Worm (Caenorhabditis elegans) whole organism, L3 larva: ENCODE data around the gene fbxa-96.

ENCODE experiments used
- ZK546.5 ChIP-seq: sonication (generic microtip); optimal IDR thresholded peaks from 2 replicates; lab custom pipeline; 2017; ENCODE audit warnings: missing biosample characterization, missing genetic modification characterization
- aly-2 ChIP-seq: fragments of 150-350 bp; optimal IDR thresholded peaks from 2 replicates; lab custom pipeline; 2014; ENCODE audit warnings: missing biosample characterization, missing genetic modification characterization
- lin-39 ChIP-seq: fragments of 150-350 bp; optimal IDR thresholded peaks from 2 replicates; lab custom pipeline; 2018; ENCODE audit warnings: missing biosample characterization, missing genetic modification reagents, missing genetic modification characterization
- nhr-12 ChIP-seq: fragments of 150-350 bp; optimal IDR thresholded peaks from 2 replicates; lab custom pipeline; 2014; ENCODE audit warnings: missing biosample characterization, missing genetic modification characterization
- nhr-28 ChIP-seq: fragments of 150-350 bp; optimal IDR thresholded peaks from 2 replicates; lab custom pipeline; 2014; ENCODE audit warnings: missing biosample characterization, missing genetic modification characterization
- nhr-67 ChIP-seq: fragments of 150-350 bp; optimal IDR thresholded peaks from 2 replicates; lab custom pipeline; 2014; ENCODE audit warnings: missing biosample characterization, missing genetic modification characterization
- pha-4 ChIP-seq: fragments of 150-350 bp; optimal IDR thresholded peaks from 2 replicates; lab custom pipeline; 2014; ENCODE audit warnings: missing biosample characterization, missing genetic modification reagents, missing genetic modification characterization
- pqm-1 ChIP-seq: fragments of 150-350 bp; optimal IDR thresholded peaks from 2 replicates; lab custom pipeline; 2017; ENCODE audit warnings: missing biosample characterization, missing genetic modification characterization, inconsistent platforms
- snpc-4 ChIP-seq: fragments of 150-350 bp; optimal IDR thresholded peaks from 2 replicates; lab custom pipeline; 2014; ENCODE audit warnings: missing biosample characterization, missing genetic modification characterization
- unc-39 ChIP-seq: sonication (generic microtip); optimal IDR thresholded peaks from 4 replicates; lab custom pipeline; 2017; ENCODE audit warnings: missing biosample characterization, missing genetic modification characterization
- zag-1 ChIP-seq: fragments of 150-350 bp; optimal IDR thresholded peaks from 2 replicates; lab custom pipeline; 2014; ENCODE audit warnings: missing biosample characterization, missing genetic modification characterization
- ztf-11 ChIP-seq: fragments of 150-350 bp; optimal IDR thresholded peaks from 2 replicates; lab custom pipeline; 2014; ENCODE audit warnings: missing biosample characterization, missing genetic modification characterization

DNA sequence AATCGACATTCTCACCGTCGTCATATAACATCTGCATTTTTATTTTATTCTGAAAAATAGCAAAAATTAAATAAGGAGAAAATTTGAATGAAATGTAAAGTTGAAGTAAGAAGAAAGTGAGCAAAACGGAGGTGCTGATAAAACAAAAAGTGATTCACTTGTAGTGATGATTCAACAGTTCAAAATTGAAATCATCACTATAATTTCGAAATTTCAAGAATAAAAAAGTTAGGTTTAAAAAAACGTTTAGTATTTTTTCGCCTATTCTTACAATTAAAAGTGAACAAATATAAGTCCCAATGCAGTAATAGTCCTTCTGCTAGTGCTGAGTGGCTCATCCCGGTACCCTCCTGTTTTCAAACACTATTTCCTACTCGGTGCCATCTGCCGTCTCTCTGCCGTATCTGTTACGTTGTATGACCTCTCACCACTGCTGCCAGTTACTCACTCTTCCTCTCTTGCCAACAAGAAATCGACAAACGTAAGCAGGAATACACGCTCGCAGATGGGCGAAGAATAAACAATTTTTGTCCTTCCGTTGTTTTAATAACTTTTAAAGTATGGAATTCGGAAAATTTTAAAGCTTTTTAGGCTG lies 40.3 kb upstream of the fbxa-96 start, which contains the start of gene dhhc-1:
- TF ChIP-seq nhr-12 (tag; lab: Kevin White, UChicago) (no peak), zag-1 (tag; lab: Kevin White, UChicago) (no peak), lin-39 (tag; lab: Kevin White, UChicago) (peak; percentile 51), nhr-67 (no peak), snpc-4 (peak; percentile 34), ztf-11 (tag; lab: Kevin White, UChicago) (no peak), pha-4 (tag; lab: Kevin White, UChicago) (peak; percentile 71), pqm-1 (no peak), aly-2 (tag; lab: Kevin White, UChicago) (no peak), nhr-28 (tag; lab: Kevin White, UChicago) (no peak), ZK546.5 (tag; lab: Kevin White, UChicago) (no peak), unc-39 (tag; lab: Kevin White, UChicago) (no peak)
